Worm (Caenorhabditis elegans) whole organism, young adult: ENCODE data around the gene elmd-1.
A peak's percentile ranks its signal among the peaks of the same experiment; 100 is the strongest.

Experiments
- D2030.7 ChIP-seq: fragments of 200-800 bp; sonication (Bioruptor generic); IDR thresholded peaks from 2 replicates; pipeline ENCODE4 v1.3.6; 2022; ENCODE audit warnings: missing genetic modification reagents, missing genetic modification characterization, missing compliant biosample characterization
- F33H1.4 ChIP-seq: fragments of 200-800 bp; sonication (Bioruptor generic); IDR thresholded peaks from 2 replicates; pipeline ENCODE4 v1.3.6; 2022; ENCODE audit warnings: missing genetic modification reagents, missing genetic modification characterization, missing compliant biosample characterization
- F49E8.2 ChIP-seq: sonication (generic microtip); optimal IDR thresholded peaks from 3 replicates; lab custom pipeline; 2017; ENCODE audit warnings: missing genetic modification characterization, mild to moderate bottlenecking, missing compliant biosample characterization, antibody characterized with exemption, moderate library complexity; ENCODE audit not compliant: insufficient read depth
- F55B11.4 ChIP-seq: sonication (generic microtip); optimal IDR thresholded peaks from 2 replicates; lab custom pipeline; 2016; ENCODE audit warnings: missing compliant biosample characterization, missing genetic modification characterization, borderline replicate concordance; ENCODE audit not compliant: insufficient read depth
- F57A8.1 ChIP-seq: fragments of 200-800 bp; sonication (Bioruptor generic); optimal IDR thresholded peaks from 2 replicates; lab custom pipeline; 2018; ENCODE audit warnings: mild to moderate bottlenecking, missing genetic modification characterization, moderate library complexity, missing compliant biosample characterization
- Y53F4B.3 ChIP-seq: fragments of 200-800 bp; sonication (Bioruptor generic); IDR thresholded peaks from 2 replicates; pipeline ENCODE4 v1.3.6; 2022; ENCODE audit warnings: missing genetic modification reagents, missing genetic modification characterization, missing compliant biosample characterization
- Y56A3A.18 ChIP-seq: fragments of 200-800 bp; sonication (Bioruptor generic); IDR thresholded peaks from 2 replicates; pipeline ENCODE4 v1.3.6; 2022; ENCODE audit warnings: missing genetic modification reagents, missing genetic modification characterization, missing compliant biosample characterization
- ZK185.1 ChIP-seq: sonication (generic microtip); optimal IDR thresholded peaks from 2 replicates; lab custom pipeline; 2016; ENCODE audit warnings: mild to moderate bottlenecking, missing genetic modification characterization, missing compliant biosample characterization; ENCODE audit not compliant: poor library complexity, severe bottlenecking
- ama-1 ChIP-seq, 3 experiments: fragments of 150-350 bp in 1 of 3; sonication (generic microtip) in 2 of 3; optimal IDR thresholded peaks; 2 replicates each; lab custom pipeline; 2014 to 2018; ENCODE audit warnings: missing biosample characterization in 2 of 3, missing genetic modification characterization in 2 of 3, missing genetic modification reagents in 2 of 3
- athp-1 ChIP-seq: sonication (generic microtip); optimal IDR thresholded peaks from 2 replicates; lab custom pipeline; 2017; ENCODE audit warnings: mild to moderate bottlenecking, missing genetic modification characterization, missing compliant biosample characterization
- attf-5 ChIP-seq: fragments of 200-800 bp; sonication (Bioruptor generic); optimal IDR thresholded peaks from 2 replicates; lab custom pipeline; 2018; ENCODE audit warnings: mild to moderate bottlenecking, missing genetic modification characterization, missing compliant biosample characterization
- ccch-3 ChIP-seq: fragments of 200-800 bp; sonication (Bioruptor generic); optimal IDR thresholded peaks from 2 replicates; lab custom pipeline; 2018; ENCODE audit warnings: mild to moderate bottlenecking, missing genetic modification characterization, missing compliant biosample characterization
- cebp-1 ChIP-seq, 2 experiments: fragments of 200-800 bp in 1 of 2; sonication (Bioruptor generic) in 1 of 2; sonication (generic microtip) in 1 of 2; IDR thresholded peaks in 1 of 2; optimal IDR thresholded peaks in 1 of 2; 2 replicates each; pipeline versions ENCODE4 v1.3.6 to Lab custom; 2017 to 2022; ENCODE audit warnings: missing compliant biosample characterization in 2 of 2, missing genetic modification characterization in 2 of 2, mild to moderate bottlenecking in 1 of 2, missing genetic modification reagents in 1 of 2, moderate library complexity in 1 of 2
- dpl-1 ChIP-seq: fragments of 150-350 bp; optimal IDR thresholded peaks from 2 replicates; lab custom pipeline; 2014; ENCODE audit warnings: missing biosample characterization, missing genetic modification reagents, missing genetic modification characterization
- efl-1 ChIP-seq: fragments of 150-350 bp; optimal IDR thresholded peaks from 2 replicates; lab custom pipeline; 2014; ENCODE audit warnings: missing biosample characterization, missing genetic modification reagents, missing genetic modification characterization
- egl-44 ChIP-seq: fragments of 200-800 bp; sonication (Bioruptor generic); IDR thresholded peaks from 2 replicates; pipeline ENCODE4 v1.3.6; 2022; ENCODE audit warnings: missing genetic modification reagents, missing genetic modification characterization, missing compliant biosample characterization
- egrh-3 ChIP-seq: fragments of 200-800 bp; sonication (Bioruptor generic); IDR thresholded peaks from 2 replicates; pipeline ENCODE4 v1.3.6; 2022; ENCODE audit warnings: missing genetic modification reagents, missing genetic modification characterization, missing compliant biosample characterization
- ets-4 ChIP-seq: fragments of 200-800 bp; sonication (Bioruptor generic); optimal IDR thresholded peaks from 2 replicates; lab custom pipeline; 2018; ENCODE audit warnings: mild to moderate bottlenecking, missing genetic modification characterization, missing compliant biosample characterization
- gei-17 ChIP-seq: fragments of 200-800 bp; sonication (Bioruptor generic); optimal IDR thresholded peaks from 2 replicates; lab custom pipeline; 2018; ENCODE audit warnings: mild to moderate bottlenecking, missing genetic modification characterization, missing compliant biosample characterization
- him-1 ChIP-seq: sonication (generic microtip); optimal IDR thresholded peaks from 2 replicates; lab custom pipeline; 2016; ENCODE audit warnings: missing genotype, missing genetic modification reagents, missing genetic modification characterization, missing compliant biosample characterization
- hlh-12 ChIP-seq: sonication (generic microtip); optimal IDR thresholded peaks from 2 replicates; lab custom pipeline; 2016; ENCODE audit warnings: missing genetic modification characterization, missing compliant biosample characterization
- hmg-1.2 ChIP-seq: fragments of 200-800 bp; sonication (Bioruptor generic); IDR thresholded peaks from 2 replicates; pipeline ENCODE4 v1.3.6; 2022; ENCODE audit warnings: missing genetic modification reagents, missing genetic modification characterization, missing compliant biosample characterization
- let-607 ChIP-seq, 2 experiments: fragments of 200-800 bp in 1 of 2; sonication (Bioruptor generic) in 1 of 2; sonication (generic microtip) in 1 of 2; optimal IDR thresholded peaks; 2 replicates each; lab custom pipeline; 2016 to 2018; ENCODE audit warnings: mild to moderate bottlenecking in 2 of 2, missing compliant biosample characterization in 2 of 2, missing genetic modification characterization in 2 of 2, moderate library complexity in 2 of 2, missing genotype in 1 of 2
- lin-40 ChIP-seq: sonication (generic microtip); optimal IDR thresholded peaks from 2 replicates; lab custom pipeline; 2016; ENCODE audit warnings: missing genetic modification characterization, mild to moderate bottlenecking, missing compliant biosample characterization, missing genotype, missing genetic modification reagents
- lin-54 ChIP-seq: fragments of 200-800 bp; sonication (Bioruptor generic); optimal IDR thresholded peaks from 2 replicates; lab custom pipeline; 2018; ENCODE audit warnings: mild to moderate bottlenecking, missing genetic modification characterization, missing compliant biosample characterization
- lir-1 ChIP-seq: fragments of 200-800 bp; sonication (Bioruptor generic); conservative IDR thresholded peaks from 2 replicates; pipeline ENCODE4 v1.3.6; 2022; ENCODE audit warnings: missing genetic modification reagents, missing genetic modification characterization, missing compliant biosample characterization
- lsy-27 ChIP-seq: sonication (generic microtip); optimal IDR thresholded peaks from 2 replicates; lab custom pipeline; 2017; ENCODE audit warnings: missing genetic modification characterization, mild to moderate bottlenecking, missing compliant biosample characterization, antibody characterized with exemption, missing genotype, borderline replicate concordance; ENCODE audit not compliant: insufficient read depth
- madf-6 ChIP-seq: fragments of 200-800 bp; sonication (Bioruptor generic); IDR thresholded peaks from 2 replicates; pipeline ENCODE4 v1.3.6; 2022; ENCODE audit warnings: missing genetic modification reagents, missing genetic modification characterization, missing compliant biosample characterization
- mcd-1 ChIP-seq: fragments of 200-800 bp; sonication (Bioruptor generic); IDR thresholded peaks from 2 replicates; pipeline ENCODE4 v1.3.6; 2022; ENCODE audit warnings: missing genetic modification reagents, missing genetic modification characterization, missing compliant biosample characterization
- mxl-1 ChIP-seq: sonication (generic microtip); optimal IDR thresholded peaks from 2 replicates; lab custom pipeline; 2016; ENCODE audit warnings: missing genetic modification characterization, missing compliant biosample characterization
- nfya-2 ChIP-seq: fragments of 200-800 bp; sonication (Bioruptor generic); IDR thresholded peaks from 2 replicates; pipeline ENCODE4 v1.3.6; 2022; ENCODE audit warnings: missing genetic modification reagents, missing genetic modification characterization, missing compliant biosample characterization
- nhr-120 ChIP-seq: fragments of 200-800 bp; sonication (Bioruptor generic); IDR thresholded peaks from 2 replicates; pipeline ENCODE4 v1.3.6; 2022; ENCODE audit warnings: missing genetic modification characterization, missing compliant biosample characterization
- nhr-90 ChIP-seq: sonication (generic microtip); optimal IDR thresholded peaks from 2 replicates; lab custom pipeline; 2016; ENCODE audit warnings: missing genotype, mild to moderate bottlenecking, missing genetic modification characterization, missing compliant biosample characterization
- pbrm-1 ChIP-seq: fragments of 200-800 bp; sonication (Bioruptor generic); IDR thresholded peaks from 2 replicates; pipeline ENCODE4 v1.3.6; 2022; ENCODE audit warnings: missing genetic modification reagents, missing genetic modification characterization, missing compliant biosample characterization
- rcor-1 ChIP-seq: fragments of 200-800 bp; sonication (Bioruptor generic); IDR thresholded peaks from 2 replicates; pipeline ENCODE4 v1.3.6; 2022; ENCODE audit warnings: missing genetic modification reagents, missing genetic modification characterization, missing compliant biosample characterization
- sea-2 ChIP-seq: fragments of 200-800 bp; sonication (Bioruptor generic); IDR thresholded peaks from 2 replicates; pipeline ENCODE4 v1.3.6; 2022; ENCODE audit warnings: missing genetic modification characterization, missing compliant biosample characterization
- unc-130 ChIP-seq: sonication (generic microtip); optimal IDR thresholded peaks from 2 replicates; lab custom pipeline; 2016; ENCODE audit warnings: missing genetic modification reagents, missing genetic modification characterization, missing compliant biosample characterization
- ztf-22 ChIP-seq: fragments of 200-800 bp; sonication (Bioruptor generic); optimal IDR thresholded peaks from 2 replicates; lab custom pipeline; 2018; ENCODE audit warnings: mild to moderate bottlenecking, missing genetic modification characterization, moderate library complexity, missing compliant biosample characterization
- ztf-25 ChIP-seq: fragments of 200-800 bp; sonication (Bioruptor generic); IDR thresholded peaks from 2 replicates; pipeline ENCODE4 v1.3.6; 2022; ENCODE audit warnings: missing genetic modification reagents, missing genetic modification characterization, missing compliant biosample characterization
- ztf-3 ChIP-seq: fragments of 200-800 bp; sonication (Bioruptor generic); optimal IDR thresholded peaks from 2 replicates; lab custom pipeline; 2018; ENCODE audit warnings: mild to moderate bottlenecking, missing genetic modification characterization, missing compliant biosample characterization

elmd-1 gene

ce11 chrIII:3390144-3390543 lies 425 bp downstream of the elmd-1 start (continued):
- TF ChIP-seq dpl-1 (GFP tag; lab: Kevin White, UChicago), result peak; percentile 27
- no peak for TF ChIP-seq egrh-3
- no peak for TF ChIP-seq F55B11.4
- TF ChIP-seq pbrm-1 (GFP tag; lab: Robert Waterston, UW), result peak; percentile 57; the same call in 1 of the 2 replicates
- TF ChIP-seq nhr-90 (tag; lab: Kevin White, UChicago), result no peak
- TF ChIP-seq nhr-120 (GFP tag; lab: Robert Waterston, UW), result no peak
- no peak for TF ChIP-seq Y53F4B.3 (GFP tag; lab: Robert Waterston, UW)
- no peak for TF ChIP-seq lsy-27
- TF ChIP-seq lir-1, result no peak
- peak; percentile 62 for TF ChIP-seq athp-1
- TF ChIP-seq ets-4, result no peak
- peak; percentile 51 for TF ChIP-seq rcor-1
- no peak for TF ChIP-seq ztf-22 (GFP tag; lab: Kevin White, UChicago)
- no peak for TF ChIP-seq let-607 (tag; optimal IDR thresholded peaks at IDR 0.05; lab: Kevin White, UChicago)
- TF ChIP-seq Y56A3A.18 (GFP tag; lab: Robert Waterston, UW), result no peak
- TF ChIP-seq mcd-1, result peak; percentile 71
- TF ChIP-seq F49E8.2 (tag; lab: Kevin White, UChicago), result peak; percentile 85
- peak; percentile 34; the same call in 1 of the 2 replicates for TF ChIP-seq hmg-1.2 (GFP tag; lab: Robert Waterston, UW)
- no peak for TF ChIP-seq hlh-12 (tag; lab: Kevin White, UChicago)
- TF ChIP-seq D2030.7 (GFP tag; lab: Robert Waterston, UW), result peak; percentile 93

DNA sequence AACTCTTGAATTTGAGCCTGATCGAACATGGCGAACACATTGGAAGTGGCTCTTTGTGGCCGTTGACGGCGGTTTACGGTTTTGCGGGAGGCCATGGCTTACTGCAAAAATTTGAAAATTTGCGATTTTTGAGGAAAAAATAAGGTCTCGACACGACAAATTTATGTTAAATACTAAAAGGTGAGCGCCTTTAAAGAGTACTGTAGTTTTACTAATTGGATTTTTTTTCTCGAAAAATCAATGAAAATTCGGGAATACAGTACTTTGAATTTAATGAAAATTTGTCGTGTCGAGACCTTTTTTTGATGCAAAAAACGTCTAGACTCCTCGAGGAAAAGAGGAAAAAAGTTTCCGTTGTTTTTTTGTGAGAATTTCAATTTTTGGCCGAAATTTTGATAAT lies 4.0 kb downstream of the elmd-1 start, which contains the start of gene mlc-4:
Gene mlc-4, minus strand, starts transcription at position 101 of the 400 bp plus-strand sequence.
- TF ChIP-seq unc-130 (no peak), ccch-3 (GFP tag; lab: Kevin White, UChicago) (no peak), lin-40 (no peak), mxl-1 (tag; lab: Kevin White, UChicago) (no peak), attf-5 (GFP tag; lab: Kevin White, UChicago) (no peak), nfya-2 (GFP tag; lab: Robert Waterston, UW) (no peak), egl-44 (GFP tag; lab: Robert Waterston, UW) (no peak), ZK185.1 (tag; lab: Kevin White, UChicago) (no peak), sea-2 (GFP tag; lab: Robert Waterston, UW) (no peak), F55B11.4 (no peak), F57A8.1 (GFP tag; lab: Kevin White, UChicago) (no peak), ztf-25 (GFP tag; lab: Robert Waterston, UW) (no peak)

DNA sequence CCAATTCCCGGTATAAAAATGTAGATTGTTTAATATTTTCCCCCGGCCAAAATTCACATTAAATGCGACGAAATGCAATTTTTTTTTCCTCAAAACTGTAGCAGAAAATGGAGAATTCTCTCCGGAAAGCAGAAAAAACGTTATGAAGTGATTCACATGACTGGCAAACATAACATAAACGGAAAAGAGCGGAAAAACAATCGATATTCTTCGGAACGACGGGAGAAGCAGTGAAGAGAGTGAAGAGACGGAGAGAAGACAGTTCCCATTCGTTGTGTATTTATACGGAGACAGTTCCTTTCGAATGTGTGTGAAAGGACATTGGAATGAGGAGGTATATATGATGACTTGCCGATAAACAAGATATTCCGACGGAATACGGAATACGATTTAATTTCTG lies 5.4 kb downstream of the elmd-1 start:
- TF ChIP-seq ZK185.1 (tag; lab: Kevin White, UChicago) (no peak), ztf-3 (GFP tag; lab: Kevin White, UChicago) (no peak), hmg-1.2 (GFP tag; lab: Robert Waterston, UW) (peak; percentile 25; the same call in 1 of the 2 replicates), ama-1 (optimal IDR thresholded peaks at IDR 0.05; lab: Kevin White, UChicago) (peak; percentile 21), ama-1 (GFP tag; optimal IDR thresholded peaks at IDR 0.05; lab: Kevin White, UChicago) (no peak)

ce11 chrIII:3395874-3396467 lies 6.3 kb downstream of the elmd-1 start, which contains the start of gene cri-3:
Gene cri-3, plus strand, starts transcription at chrIII:3396355.
- peak; percentile 27 for TF ChIP-seq efl-1 (GFP tag; lab: Kevin White, UChicago)
- TF ChIP-seq lin-54 (GFP tag; lab: Kevin White, UChicago), result peak; percentile 25
- TF ChIP-seq attf-5 (GFP tag; lab: Kevin White, UChicago), result peak; percentile 60
- TF ChIP-seq cebp-1 (GFP tag; IDR thresholded peaks at IDR 0.05; lab: Robert Waterston, UW), result peak; percentile 62; the same call in 1 of the 2 replicates
- peak; percentile 92 for TF ChIP-seq cebp-1 (tag; optimal IDR thresholded peaks at IDR 0.05; lab: Kevin White, UChicago)
- TF ChIP-seq F33H1.4 (GFP tag; lab: Robert Waterston, UW), result peak; percentile 66
- no peak for TF ChIP-seq F49E8.2 (tag; lab: Kevin White, UChicago)
- 0 out of 2 replicates have a peak, but pooled peaks have one; percentile 20 for TF ChIP-seq madf-6
- TF ChIP-seq gei-17, result no peak
- no peak for TF ChIP-seq him-1 (tag; lab: Kevin White, UChicago)
- TF ChIP-seq dpl-1 (GFP tag; lab: Kevin White, UChicago), result peak; percentile 24
